Worm (Caenorhabditis elegans) whole organism, L2 larva: ENCODE measurements around the gene chtl-1.

ENCODE experiments used
- lin-11 ChIP-seq: fragments of 150-350 bp; sonication (generic microtip); optimal IDR thresholded peaks from 2 replicates; lab custom pipeline; 2014; ENCODE audit warnings: missing biosample characterization, missing genetic modification characterization, inconsistent platforms, mixed read lengths
- nhr-11 ChIP-seq: fragments of 150-350 bp; optimal IDR thresholded peaks from 2 replicates; lab custom pipeline; 2014; ENCODE audit warnings: missing biosample characterization, missing genetic modification characterization
- nhr-12 ChIP-seq: fragments of 150-350 bp; optimal IDR thresholded peaks from 2 replicates; lab custom pipeline; 2014; ENCODE audit warnings: missing biosample characterization, missing genetic modification characterization
- nhr-77 ChIP-seq: fragments of 150-350 bp; optimal IDR thresholded peaks from 2 replicates; lab custom pipeline; 2014; ENCODE audit warnings: missing biosample characterization, missing genetic modification characterization
- skn-1 ChIP-seq: sonication (generic microtip); optimal IDR thresholded peaks from 2 replicates; lab custom pipeline; 2017; ENCODE audit warnings: missing biosample characterization, missing genetic modification characterization
- unc-39 ChIP-seq: fragments of 150-350 bp; optimal IDR thresholded peaks from 2 replicates; lab custom pipeline; 2014; ENCODE audit warnings: missing biosample characterization, missing genetic modification characterization

- TF ChIP-seq skn-1 (no peak), nhr-77 (tag; lab: Kevin White, UChicago) (no peak), unc-39 (tag; lab: Kevin White, UChicago) (no peak), nhr-11 (no peak), lin-11 (tag; lab: Kevin White, UChicago) (no peak), nhr-12 (no peak)
Measured at ce11 chrX:5342007-5342406, 22.1 kb downstream of the chtl-1 start, which contains the start of gene C26B9.7.
